Fruit fly (Drosophila melanogaster) whole organism, pupa: ENCODE measurements around the gene SelT.
A peak's percentile ranks its signal among the peaks of the same experiment; 100 is the strongest.

Experiments used
- CG10348 ChIP-seq: fragments of 200-800 bp; sonication (Bioruptor generic); IDR thresholded peaks from 2 replicates; pipeline ENCODE4 v1.3.6; 2022; ENCODE audit warnings: missing biosample characterization, missing genetic modification characterization
- CG12605 ChIP-seq: fragments of 200-800 bp; sonication (Bioruptor generic); IDR thresholded peaks from 2 replicates; pipeline ENCODE4 v1.3.6; 2022; ENCODE audit warnings: missing biosample characterization, missing genetic modification characterization
- CG13204 ChIP-seq: fragments of 200-800 bp; sonication (Bioruptor generic); optimal IDR thresholded peaks from 2 replicates; lab custom pipeline; 2018; ENCODE audit warnings: missing biosample characterization, mild to moderate bottlenecking, missing genetic modification characterization, moderate library complexity
- CG14655 ChIP-seq: fragments of 200-800 bp; sonication (Bioruptor generic); optimal IDR thresholded peaks from 3 replicates; lab custom pipeline; 2017; ENCODE audit warnings: mild to moderate bottlenecking, missing biosample characterization, missing genetic modification reagents, missing genetic modification characterization
- CG15710 ChIP-seq: fragments of 200-800 bp; sonication (Bioruptor generic); optimal IDR thresholded peaks from 2 replicates; lab custom pipeline; 2018; ENCODE audit warnings: missing biosample characterization, mild to moderate bottlenecking, missing genetic modification characterization, moderate library complexity
- CG17806 ChIP-seq: fragments of 200-800 bp; sonication (Bioruptor generic); optimal IDR thresholded peaks from 2 replicates; lab custom pipeline; 2018; ENCODE audit warnings: missing biosample characterization, mild to moderate bottlenecking, missing genetic modification characterization, moderate library complexity
- CG32121 ChIP-seq: fragments of 200-800 bp; sonication (Bioruptor generic); IDR thresholded peaks from 2 replicates; pipeline ENCODE4 v1.3.6; 2022; ENCODE audit warnings: missing biosample characterization, missing genetic modification characterization
- CG34367 ChIP-seq: fragments of 200-800 bp; sonication (Bioruptor generic); optimal IDR thresholded peaks from 2 replicates; lab custom pipeline; 2018; ENCODE audit warnings: missing biosample characterization, mild to moderate bottlenecking, missing genetic modification characterization
- CG4496 ChIP-seq: fragments of 200-800 bp; sonication (Bioruptor generic); IDR thresholded peaks from 3 replicates; pipeline ENCODE4 v1.3.6; 2022; ENCODE audit warnings: missing biosample characterization, missing genetic modification characterization
- CG8159 ChIP-seq: fragments of 200-800 bp; sonication (Bioruptor generic); optimal IDR thresholded peaks from 3 replicates; lab custom pipeline; 2018; ENCODE audit warnings: missing biosample characterization, mild to moderate bottlenecking, missing genetic modification characterization, moderate library complexity
- CG8301 ChIP-seq: fragments of 200-800 bp; sonication (Bioruptor generic); optimal IDR thresholded peaks from 2 replicates; lab custom pipeline; 2018; ENCODE audit warnings: missing biosample characterization, mild to moderate bottlenecking, missing genetic modification characterization
- CG9948 ChIP-seq: fragments of 200-800 bp; sonication (Bioruptor generic); optimal IDR thresholded peaks from 2 replicates; lab custom pipeline; 2018; ENCODE audit warnings: missing biosample characterization, mild to moderate bottlenecking, missing genetic modification characterization, moderate library complexity
- D1 ChIP-seq: fragments of 200-800 bp; sonication (Bioruptor generic); optimal IDR thresholded peaks from 2 replicates; lab custom pipeline; 2018; ENCODE audit warnings: missing biosample characterization, mild to moderate bottlenecking, missing genetic modification characterization, moderate library complexity
- EcR ChIP-seq: fragments of 200-800 bp; sonication (Bioruptor generic); optimal IDR thresholded peaks from 3 replicates; lab custom pipeline; 2019; ENCODE audit warnings: missing biosample characterization, missing genetic modification characterization, mild to moderate bottlenecking, moderate library complexity, missing genetic modification reagents
- Ets98B ChIP-seq: fragments of 200-800 bp; sonication (Bioruptor generic); IDR thresholded peaks from 2 replicates; pipeline ENCODE4 v1.3.6; 2022; ENCODE audit warnings: missing biosample characterization, missing genetic modification characterization
- Pif1A ChIP-seq: fragments of 200-800 bp; sonication (Bioruptor generic); optimal IDR thresholded peaks from 3 replicates; lab custom pipeline; 2016; ENCODE audit warnings: missing biosample characterization, missing genetic modification characterization
- Pif1B ChIP-seq: fragments of 200-800 bp; sonication (Bioruptor generic); optimal IDR thresholded peaks from 3 replicates; lab custom pipeline; 2016; ENCODE audit warnings: missing biosample characterization, missing genetic modification characterization
- Snoo ChIP-seq: fragments of 200-800 bp; sonication (Bioruptor generic); optimal IDR thresholded peaks from 3 replicates; lab custom pipeline; 2017; ENCODE audit warnings: missing biosample characterization, mild to moderate bottlenecking, missing genetic modification characterization, inconsistent platforms
- fd96Ca ChIP-seq: fragments of 200-800 bp; sonication (Bioruptor generic); IDR thresholded peaks from 3 replicates; pipeline ENCODE4 v1.3.6; 2022; ENCODE audit warnings: missing biosample characterization, missing genetic modification characterization
- gl ChIP-seq: fragments of 200-800 bp; sonication (Bioruptor generic); optimal IDR thresholded peaks from 2 replicates; lab custom pipeline; 2018; ENCODE audit warnings: missing biosample characterization, mild to moderate bottlenecking, missing genetic modification characterization
- rn ChIP-seq: fragments of 200-800 bp; sonication (Bioruptor generic); IDR thresholded peaks from 2 replicates; pipeline ENCODE4 v1.3.6; 2022; ENCODE audit warnings: missing biosample characterization, missing genetic modification characterization

Gene SelT

DNA sequence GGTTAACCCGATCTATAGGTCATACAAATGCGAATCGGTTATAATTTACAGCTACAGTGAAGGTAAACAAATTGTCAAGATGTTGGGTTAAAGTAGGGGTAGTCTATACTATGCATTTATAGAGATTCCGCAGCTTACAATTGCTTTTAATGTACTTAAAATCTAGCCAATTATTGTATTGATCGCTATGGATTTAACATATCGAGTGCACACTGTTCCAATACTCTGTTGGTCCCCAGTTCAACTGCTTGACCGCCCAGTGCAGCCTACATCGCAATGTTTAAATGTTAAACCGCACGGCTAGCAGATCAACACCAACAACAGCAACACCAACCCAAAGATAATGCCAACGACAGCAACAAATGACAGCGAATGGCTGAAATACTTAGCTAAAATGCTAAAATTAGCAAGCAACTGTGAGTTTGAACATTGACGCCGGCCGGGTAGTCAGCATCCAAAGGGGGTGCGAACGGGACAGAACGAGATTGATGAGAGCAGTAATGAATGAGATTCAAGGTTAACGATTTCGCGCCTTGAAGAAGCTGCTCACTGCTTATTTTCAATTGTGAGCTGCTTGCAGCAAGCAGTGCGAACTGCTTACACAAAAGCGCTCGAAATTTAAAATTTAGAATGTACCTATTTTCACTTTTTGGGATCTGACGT is 9.7 kb upstream of the SelT start:
- TF ChIP-seq CG9948 (tag; lab: Kevin White, UChicago), result no peak
- TF ChIP-seq Pif1B (GFP tag; lab: Kevin White, UChicago), result no peak
- peak; percentile 59 for TF ChIP-seq Ets98B (GFP tag; lab: Robert Waterston, UW)
- no peak for TF ChIP-seq CG8159 (tag; lab: Kevin White, UChicago)
- no peak for TF ChIP-seq CG15710 (tag; lab: Kevin White, UChicago)
- no peak for TF ChIP-seq CG12605 (GFP tag; lab: Robert Waterston, UW)
- peak; percentile 33; the same call in 1 of the 2 replicates for TF ChIP-seq CG32121 (GFP tag; lab: Robert Waterston, UW)
- TF ChIP-seq CG34367, result no peak
- TF ChIP-seq CG13204 (GFP tag; lab: Kevin White, UChicago), result no peak
- peak; percentile 70 for TF ChIP-seq CG4496 (GFP tag; lab: Robert Waterston, UW)
- no peak for TF ChIP-seq CG14655 (GFP tag; lab: Kevin White, UChicago)
- no peak for TF ChIP-seq D1 (tag; lab: Kevin White, UChicago)
- peak; percentile 60; the same call in 2 of the 3 replicates for TF ChIP-seq fd96Ca (GFP tag; lab: Robert Waterston, UW)
- no peak for TF ChIP-seq CG8301 (tag; lab: Kevin White, UChicago)
- no peak for TF ChIP-seq Snoo (tag; lab: Kevin White, UChicago)
- TF ChIP-seq CG10348 (GFP tag; lab: Robert Waterston, UW), result peak; percentile 42
- peak; percentile 41; the same call in 1 of the 2 replicates for TF ChIP-seq rn (GFP tag; lab: Robert Waterston, UW)
- no peak for TF ChIP-seq CG17806
- TF ChIP-seq gl (tag; lab: Kevin White, UChicago), result no peak
- no peak for TF ChIP-seq EcR (GFP tag; lab: Kevin White, UChicago)
- no peak for TF ChIP-seq Pif1A

dm6 chr2L:5001582-5001929 is 9.2 kb upstream of the SelT start:
- TF ChIP-seq CG9948 (tag; lab: Kevin White, UChicago) (no peak), CG8159 (tag; lab: Kevin White, UChicago) (no peak), CG4496 (GFP tag; lab: Robert Waterston, UW) (no peak), CG17806 (no peak), fd96Ca (GFP tag; lab: Robert Waterston, UW) (no peak), Snoo (tag; lab: Kevin White, UChicago) (no peak), CG13204 (GFP tag; lab: Kevin White, UChicago) (no peak), rn (GFP tag; lab: Robert Waterston, UW) (no peak), gl (tag; lab: Kevin White, UChicago) (no peak)

- no peak for TF ChIP-seq CG12605 (GFP tag; lab: Robert Waterston, UW)
- TF ChIP-seq gl (tag; lab: Kevin White, UChicago), result no peak
- TF ChIP-seq EcR (GFP tag; lab: Kevin White, UChicago), result no peak
- TF ChIP-seq Snoo (tag; lab: Kevin White, UChicago), result no peak
- no peak for TF ChIP-seq CG9948 (tag; lab: Kevin White, UChicago)
- no peak for TF ChIP-seq CG14655 (GFP tag; lab: Kevin White, UChicago)
- TF ChIP-seq CG34367, result no peak
- TF ChIP-seq CG8159 (tag; lab: Kevin White, UChicago), result no peak
- no peak for TF ChIP-seq CG10348 (GFP tag; lab: Robert Waterston, UW)
- TF ChIP-seq Pif1B (GFP tag; lab: Kevin White, UChicago), result no peak
- TF ChIP-seq CG8301 (tag; lab: Kevin White, UChicago), result no peak
- no peak for TF ChIP-seq Pif1A
- TF ChIP-seq CG32121 (GFP tag; lab: Robert Waterston, UW), result no peak
These were observed 8.7 kb upstream of the SelT start for dm6 chr2L:5002031-5002430.

DNA sequence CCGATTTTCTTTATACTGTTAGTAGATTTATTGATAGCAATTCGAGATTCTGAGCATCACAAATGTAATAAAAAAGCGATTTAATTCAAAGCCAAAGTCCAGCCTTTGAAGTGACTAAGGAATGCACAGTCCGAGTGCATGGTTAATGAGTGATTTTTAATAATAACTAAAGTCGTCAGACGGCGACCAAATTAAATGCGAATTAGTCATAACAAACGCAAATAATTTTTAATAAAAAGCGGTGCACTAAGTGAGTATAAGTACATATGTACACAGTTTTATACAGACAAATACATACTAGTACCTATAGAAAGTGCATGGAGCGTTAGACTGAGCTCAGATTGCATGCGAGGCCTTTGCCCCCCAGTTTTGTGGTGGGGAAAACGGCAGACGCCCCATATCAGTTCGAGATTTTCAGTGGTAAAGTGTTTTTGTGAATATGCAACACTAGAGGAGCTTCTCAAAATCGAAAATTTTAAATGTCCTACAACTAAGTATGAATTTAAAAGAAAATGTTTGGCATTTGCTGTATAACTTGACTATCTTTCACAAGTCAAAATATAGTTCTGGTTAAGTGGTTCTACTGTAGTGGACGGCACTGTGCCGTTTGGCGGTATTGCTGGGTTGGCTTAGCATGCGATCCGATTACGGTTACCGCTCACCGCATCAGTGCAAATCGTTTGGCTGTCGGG is 7.9 kb upstream of the SelT start:
- TF ChIP-seq CG32121 (GFP tag; lab: Robert Waterston, UW) (peak; percentile 49; the same call in 1 of the 2 replicates), Ets98B (GFP tag; lab: Robert Waterston, UW) (peak; percentile 75), CG14655 (GFP tag; lab: Kevin White, UChicago) (peak; percentile 45), CG15710 (tag; lab: Kevin White, UChicago) (peak; percentile 15), D1 (tag; lab: Kevin White, UChicago) (no peak), CG12605 (GFP tag; lab: Robert Waterston, UW) (peak; percentile 60; the same call in 1 of the 2 replicates), EcR (GFP tag; lab: Kevin White, UChicago) (no peak), fd96Ca (GFP tag; lab: Robert Waterston, UW) (peak; percentile 57; the same call in 1 of the 3 replicates), CG9948 (tag; lab: Kevin White, UChicago) (no peak), gl (tag; lab: Kevin White, UChicago) (no peak), rn (GFP tag; lab: Robert Waterston, UW) (no peak), CG17806 (no peak), Snoo (tag; lab: Kevin White, UChicago) (no peak), CG13204 (GFP tag; lab: Kevin White, UChicago) (no peak), Pif1A (peak; percentile 34), CG34367 (no peak), CG10348 (GFP tag; lab: Robert Waterston, UW) (no peak), CG4496 (GFP tag; lab: Robert Waterston, UW) (peak; percentile 65; the same call in 2 of the 3 replicates), Pif1B (GFP tag; lab: Kevin White, UChicago) (no peak), CG8301 (tag; lab: Kevin White, UChicago) (peak; percentile 16), CG8159 (tag; lab: Kevin White, UChicago) (no peak)
- TF ChIP-seq, all 21 proteins: peak for 9
